Worm (Caenorhabditis elegans) whole organism, dauer: Measurements from ENCODE around the gene str-164.

Experiments
- unc-62 ChIP-seq: sonication (generic microtip); optimal IDR thresholded peaks from 2 replicates; lab custom pipeline; 2017; ENCODE audit warnings: missing biosample characterization, missing genetic modification reagents, missing genetic modification characterization

str-164 gene

ce11 chrIV:4960623-4961022 lies at the start of gene str-164:
Gene str-164, plus strand, starts transcription at chrIV:4960735.
- TF ChIP-seq unc-62: no peak

ce11 chrIV:4913090-4913489 lies 47.4 kb upstream of the str-164 start, which contains the start of gene str-156:
Gene str-156, plus strand, starts transcription at chrIV:4913390.
- TF ChIP-seq unc-62: no peak

ce11 chrIV:4915689-4916088 lies 44.8 kb upstream of the str-164 start, which contains the start of gene str-155:
Gene str-155, plus strand, starts transcription at chrIV:4915989.
- TF ChIP-seq unc-62: no peak

DNA sequence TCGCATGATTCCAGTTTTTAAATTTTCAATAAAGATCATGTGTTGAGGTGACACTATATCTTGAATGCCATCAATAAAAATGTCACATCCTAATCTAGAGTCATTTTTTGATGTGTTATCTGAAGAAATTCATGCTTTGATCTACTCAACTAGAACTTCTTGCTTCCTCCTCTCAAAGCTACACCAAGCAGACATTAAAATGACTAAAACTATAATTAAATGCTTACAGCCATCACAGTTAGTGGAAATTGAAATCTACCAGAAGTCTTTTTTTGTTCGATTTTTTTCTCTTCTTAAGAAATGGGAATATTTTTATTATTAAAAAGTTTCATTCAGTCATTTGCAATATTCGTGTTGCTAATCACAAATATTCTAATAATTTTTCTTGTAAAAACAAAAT lies 42.8 kb upstream of the str-164 start, which contains the start of gene str-158:
str-158 (plus strand) TSS at position 301 of the 400 bp plus-strand sequence.
- no peak for TF ChIP-seq unc-62

DNA sequence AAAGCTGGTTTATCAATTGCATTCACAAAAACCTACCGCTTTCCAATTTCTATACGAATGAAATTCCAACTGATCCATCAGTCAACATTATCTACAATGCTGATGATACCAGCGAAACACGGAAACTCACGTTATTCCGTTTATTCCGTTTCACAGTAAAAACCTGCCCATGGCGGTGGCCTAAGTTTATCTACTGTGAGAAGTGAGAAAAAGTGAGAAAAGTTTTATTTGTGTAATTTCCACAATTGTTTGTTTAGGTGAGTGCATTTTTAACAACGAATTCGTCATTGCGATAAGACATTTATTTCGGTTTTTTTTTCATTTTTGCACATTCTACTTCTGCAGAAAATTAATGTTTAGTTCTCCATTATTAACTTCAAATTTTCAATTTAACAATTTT lies 30.5 kb upstream of the str-164 start, which contains the start of gene Y9C9A.8:
Y9C9A.8 (plus strand) TSS at position 301 of the 400 bp plus-strand sequence.
- TF ChIP-seq unc-62: no peak

DNA sequence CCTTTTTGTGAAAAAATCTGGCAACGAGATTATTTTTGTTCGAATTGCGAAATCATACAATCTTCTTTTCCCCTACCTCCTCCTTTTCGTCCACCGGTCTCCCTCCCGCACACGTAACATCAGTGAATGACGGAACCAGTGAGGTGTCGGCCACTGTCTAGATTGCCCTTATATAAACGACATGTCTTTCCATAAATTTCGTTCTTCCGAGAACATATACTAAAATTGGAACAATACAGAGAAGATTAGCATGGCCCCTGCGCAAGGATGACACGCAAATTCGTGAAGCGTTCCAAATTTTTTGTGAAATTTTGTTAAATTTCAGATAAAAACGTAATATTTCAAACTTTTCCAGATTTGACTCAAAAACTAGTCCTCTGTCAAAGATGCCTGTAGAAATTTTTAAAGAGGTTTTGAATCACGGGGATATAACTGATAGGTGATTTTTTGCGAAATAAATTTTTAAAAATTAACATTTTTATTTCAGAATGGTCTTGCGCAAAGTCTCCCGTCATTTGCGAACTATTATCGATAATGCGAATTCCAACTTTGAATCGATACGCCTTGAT lies 29.7 kb upstream of the str-164 start:
- no peak for TF ChIP-seq unc-62

- no peak for TF ChIP-seq unc-62
These were observed 26.4 kb upstream of the str-164 start, which contains the start of gene str-153 for ce11 chrIV:4934103-4934502. Gene str-153, plus strand, starts transcription at chrIV:4934403.

DNA sequence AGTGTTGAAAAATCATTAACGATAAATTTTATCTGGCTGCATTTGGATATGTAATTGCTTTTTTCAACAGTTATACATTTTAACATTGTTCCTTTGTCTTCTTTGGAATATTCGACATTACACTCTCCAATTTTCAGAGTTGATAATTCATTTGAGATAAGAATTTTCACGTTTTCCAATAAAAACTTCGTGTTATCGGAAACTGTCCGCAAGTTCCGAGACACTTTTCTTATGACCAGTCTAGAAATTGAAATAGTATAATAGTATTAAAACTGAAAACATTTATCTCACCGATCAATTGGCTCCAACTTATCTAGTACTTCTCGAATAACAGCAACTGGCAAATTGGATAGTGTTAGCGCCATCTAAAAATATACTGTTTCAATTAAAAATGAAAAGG lies 22.9 kb upstream of the str-164 start, which contains the start of gene fbxa-86:
fbxa-86 (minus strand) TSS at position 367 of the 400 bp plus-strand sequence.
- TF ChIP-seq unc-62: no peak

- TF ChIP-seq unc-62: no peak
These were observed 21.9 kb upstream of the str-164 start, which contains the start of gene str-168 for ce11 chrIV:4938664-4939063. Gene str-168, plus strand, starts transcription at chrIV:4938964.

- no peak for TF ChIP-seq unc-62
These were observed 18.9 kb upstream of the str-164 start, which contains the start of gene Y9C9A.5 for ce11 chrIV:4941681-4942080. Gene Y9C9A.5, plus strand, starts transcription at chrIV:4941981.

ce11 chrIV:4945771-4946170 lies 14.8 kb upstream of the str-164 start, which contains the start of gene str-169:
Gene str-169, plus strand, starts transcription at chrIV:4946071.
- no peak for TF ChIP-seq unc-62

DNA sequence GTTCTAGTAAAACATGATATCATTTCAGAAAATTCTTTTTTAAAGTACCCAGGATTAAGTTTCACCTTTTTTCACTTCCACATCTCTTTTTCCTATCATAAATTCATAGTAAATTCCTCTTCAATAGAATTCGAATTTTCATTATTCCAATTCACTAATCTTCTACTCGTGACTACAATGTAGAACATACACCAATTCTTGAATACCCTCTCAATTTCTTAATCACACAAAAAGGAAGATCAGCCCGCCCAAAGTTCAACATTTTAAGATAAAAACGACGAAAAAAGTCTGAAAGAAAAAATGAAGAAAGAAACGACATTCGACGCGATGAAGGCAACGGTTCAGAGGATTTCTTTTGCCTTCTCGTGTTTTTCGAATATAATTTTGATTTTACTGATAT lies 6.6 kb upstream of the str-164 start, which contains the start of gene str-163:
str-163 (plus strand) TSS at position 301 of the 400 bp plus-strand sequence.
- no peak for TF ChIP-seq unc-62

ce11 chrIV:4963834-4964233 lies 3.3 kb downstream of the str-164 start, which contains the start of gene txt-3:
Gene txt-3, plus strand, starts transcription at chrIV:4963958.
- TF ChIP-seq unc-62: no peak

DNA sequence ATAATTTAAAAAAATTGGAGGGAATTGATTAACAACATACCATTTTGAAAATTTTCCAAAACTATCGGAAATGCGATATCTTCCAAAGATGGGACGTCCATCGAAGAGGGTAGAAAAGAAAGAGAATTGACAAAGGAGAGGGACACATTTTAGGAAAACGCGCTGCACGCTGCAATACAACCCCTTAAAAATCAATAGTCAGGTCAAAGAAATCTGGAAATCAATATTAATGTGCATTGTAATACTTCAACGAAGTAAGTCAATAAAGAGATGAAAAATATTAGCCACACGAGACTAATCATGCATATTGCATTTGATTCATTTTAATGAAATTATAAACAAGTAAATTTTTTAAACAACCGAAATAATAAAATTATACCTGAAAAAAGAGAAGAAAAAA lies 8.9 kb downstream of the str-164 start, which contains the start of gene Y9C9A.13:
Y9C9A.13 (minus strand) TSS at position 101 of the 400 bp plus-strand sequence.
- no peak for TF ChIP-seq unc-62

- no peak for TF ChIP-seq unc-62
These were observed 15.5 kb downstream of the str-164 start, which contains the start of gene Y9C9A.16 for ce11 chrIV:4975995-4976394. Gene Y9C9A.16, minus strand, starts transcription at chrIV:4976125.

DNA sequence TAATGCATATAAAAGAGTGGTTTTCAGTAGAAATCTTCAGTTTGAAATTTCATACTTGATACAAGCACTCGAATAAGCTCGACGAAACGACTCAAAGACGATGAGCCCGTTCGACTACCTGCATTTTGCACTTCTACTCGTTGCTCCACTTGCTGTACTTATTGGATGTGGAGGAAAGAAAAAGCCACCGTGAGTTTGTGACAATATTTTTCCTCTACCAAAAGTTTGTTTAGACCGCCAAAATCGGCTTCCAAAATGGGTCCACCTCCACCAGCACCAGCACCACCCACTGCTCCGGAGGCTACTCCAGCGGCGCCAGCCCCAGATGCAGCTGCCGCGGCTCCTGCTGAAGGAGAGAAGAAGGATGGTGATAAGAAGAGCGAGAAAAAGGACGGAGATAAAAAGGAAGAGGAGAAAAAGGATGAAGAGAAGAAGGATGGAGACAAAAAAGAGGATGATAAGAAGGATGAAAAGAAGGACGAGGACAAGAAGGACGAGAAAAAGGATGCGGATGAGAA lies 16.7 kb downstream of the str-164 start, which contains the start of gene E03H12.5:
E03H12.5 (plus strand) TSS at position 51 of the 518 bp plus-strand sequence.
- TF ChIP-seq unc-62: no peak

DNA sequence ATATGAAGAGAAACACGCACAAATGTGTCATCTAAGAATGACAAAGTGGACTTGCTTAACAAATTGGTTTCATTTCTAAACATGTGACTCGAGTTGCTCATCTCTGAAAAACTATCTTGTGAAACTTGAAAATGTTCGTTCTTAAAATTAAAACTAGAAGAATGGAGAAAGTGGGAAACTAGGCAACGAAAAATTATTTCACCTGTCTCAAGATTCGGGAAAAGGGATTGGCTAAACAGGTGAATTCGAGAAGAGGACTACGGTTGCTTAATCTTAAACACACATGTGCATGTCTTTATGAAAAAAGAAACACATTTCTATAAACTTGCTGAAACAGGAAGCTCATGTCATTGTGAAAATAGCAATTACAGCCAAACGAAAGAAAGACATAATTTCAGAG lies 20.5 kb downstream of the str-164 start, which contains the start of gene srz-24:
srz-24 (minus strand) TSS at position 101 of the 400 bp plus-strand sequence.
- no peak for TF ChIP-seq unc-62
